Fruit fly (Drosophila melanogaster) whole organism, embryonic: Measurements from ENCODE around the gene svr.

Source experiments
- CG10267 ChIP-seq: fragments of 200-800 bp; sonication (Bioruptor generic); optimal IDR thresholded peaks from 2 replicates; lab custom pipeline; 2018; ENCODE audit warnings: missing biosample characterization, mild to moderate bottlenecking, missing genetic modification characterization, moderate library complexity
- CG10979 ChIP-seq: fragments of 200-800 bp; sonication (Bioruptor generic); optimal IDR thresholded peaks from 2 replicates; lab custom pipeline; 2018; ENCODE audit warnings: missing biosample characterization, mild to moderate bottlenecking, missing genetic modification characterization, moderate library complexity
- CG12155 ChIP-seq: fragments of 200-800 bp; sonication (Bioruptor generic); optimal IDR thresholded peaks from 3 replicates; lab custom pipeline; 2016; ENCODE audit warnings: missing biosample characterization, missing genetic modification characterization
- CG12391 ChIP-seq: fragments of 200-800 bp; sonication (Bioruptor generic); optimal IDR thresholded peaks from 3 replicates; lab custom pipeline; 2018; ENCODE audit warnings: missing biosample characterization, mild to moderate bottlenecking, missing genetic modification characterization, moderate library complexity
- CG13894 ChIP-seq: fragments of 200-800 bp; sonication (Bioruptor generic); optimal IDR thresholded peaks from 3 replicates; lab custom pipeline; 2018; ENCODE audit warnings: missing biosample characterization, mild to moderate bottlenecking, missing genetic modification characterization, moderate library complexity
- CG15269 ChIP-seq: fragments of 200-800 bp; sonication (Bioruptor generic); optimal IDR thresholded peaks from 2 replicates; lab custom pipeline; 2018; ENCODE audit warnings: missing biosample characterization, mild to moderate bottlenecking, missing genetic modification characterization, moderate library complexity
- CG16863 ChIP-seq: fragments of 200-800 bp; sonication (Bioruptor generic); optimal IDR thresholded peaks from 3 replicates; lab custom pipeline; 2016; ENCODE audit warnings: missing biosample characterization, missing genetic modification characterization
- CG18619 ChIP-seq: fragments of 200-800 bp; sonication (Bioruptor generic); optimal IDR thresholded peaks from 3 replicates; lab custom pipeline; 2017; ENCODE audit warnings: missing biosample characterization, mild to moderate bottlenecking, missing genetic modification characterization
- CG2116 ChIP-seq: fragments of 200-800 bp; sonication (Bioruptor generic); optimal IDR thresholded peaks from 3 replicates; lab custom pipeline; 2018; ENCODE audit warnings: missing biosample characterization, mild to moderate bottlenecking, missing genetic modification characterization
- CG2129 ChIP-seq: fragments of 200-800 bp; sonication (Bioruptor generic); IDR thresholded peaks from 2 replicates; pipeline ENCODE4 v1.3.6; 2022; ENCODE audit warnings: missing biosample characterization, missing genetic modification characterization; ENCODE audit not compliant: partially characterized antibody
- CG2678 ChIP-seq: fragments of 200-800 bp; sonication (Bioruptor generic); optimal IDR thresholded peaks from 3 replicates; lab custom pipeline; 2019; ENCODE audit warnings: missing biosample characterization, mild to moderate bottlenecking, missing genetic modification characterization, moderate library complexity
- CG30020 ChIP-seq: fragments of 200-800 bp; optimal IDR thresholded peaks from 2 replicates; lab custom pipeline; 2019; ENCODE audit warnings: missing biosample characterization, mild to moderate bottlenecking, missing genetic modification characterization, moderate library complexity
- CG33557 ChIP-seq: fragments of 200-800 bp; sonication (Bioruptor generic); optimal IDR thresholded peaks from 2 replicates; lab custom pipeline; 2019; ENCODE audit warnings: missing biosample characterization, mild to moderate bottlenecking, missing genetic modification characterization, moderate library complexity
- CG3995 ChIP-seq: fragments of 200-800 bp; sonication (Bioruptor generic); optimal IDR thresholded peaks from 3 replicates; lab custom pipeline; 2016; ENCODE audit warnings: missing biosample characterization, missing genetic modification characterization
- CG42726 ChIP-seq: fragments of 200-800 bp; sonication (Bioruptor generic); IDR thresholded peaks from 2 replicates; pipeline ENCODE4 v1.3.6; 2022; ENCODE audit warnings: missing biosample characterization, missing genetic modification characterization; ENCODE audit not compliant: partially characterized antibody
- CG5953 ChIP-seq: fragments of 200-800 bp; sonication (Bioruptor generic); IDR thresholded peaks from 2 replicates; pipeline ENCODE4 v1.3.6; 2022; ENCODE audit warnings: missing biosample characterization, missing genetic modification characterization
- CG6813 ChIP-seq: fragments of 200-800 bp; sonication (Bioruptor generic); optimal IDR thresholded peaks from 2 replicates; lab custom pipeline; 2017; ENCODE audit warnings: missing biosample characterization, missing genetic modification characterization, mild to moderate bottlenecking, moderate library complexity, missing genetic modification reagents
- CG7745 ChIP-seq: fragments of 200-800 bp; sonication (Bioruptor generic); optimal IDR thresholded peaks from 2 replicates; lab custom pipeline; 2018; ENCODE audit warnings: missing biosample characterization, mild to moderate bottlenecking, missing genetic modification characterization, moderate library complexity
- CG7786 ChIP-seq: fragments of 200-800 bp; sonication (Bioruptor generic); optimal IDR thresholded peaks from 2 replicates; lab custom pipeline; 2016; ENCODE audit warnings: missing biosample characterization, missing genetic modification characterization
- CG8281 ChIP-seq: fragments of 200-800 bp; sonication (Bioruptor generic); optimal IDR thresholded peaks from 2 replicates; lab custom pipeline; 2018; ENCODE audit warnings: missing biosample characterization, mild to moderate bottlenecking, missing genetic modification characterization, moderate library complexity
- CG8944 ChIP-seq: fragments of 200-800 bp; sonication (Bioruptor generic); optimal IDR thresholded peaks from 3 replicates; lab custom pipeline; 2016; ENCODE audit warnings: missing biosample characterization, missing genetic modification characterization
- CG9876 ChIP-seq: fragments of 200-800 bp; sonication (Bioruptor generic); optimal IDR thresholded peaks from 2 replicates; lab custom pipeline; 2016; ENCODE audit warnings: missing biosample characterization, missing genetic modification characterization
- CHES-1-like ChIP-seq: fragments of 200-800 bp; sonication (Bioruptor generic); optimal IDR thresholded peaks from 2 replicates; lab custom pipeline; 2016; ENCODE audit warnings: missing biosample characterization, missing genetic modification characterization
- CkIIα-i1 ChIP-seq: fragments of 200-800 bp; sonication (Bioruptor generic); IDR thresholded peaks from 2 replicates; pipeline ENCODE4 v1.3.6; 2022; ENCODE audit warnings: missing biosample characterization, missing genetic modification characterization
- D19A ChIP-seq: fragments of 200-800 bp; optimal IDR thresholded peaks from 3 replicates; lab custom pipeline; 2019; ENCODE audit warnings: missing biosample characterization, mild to moderate bottlenecking, missing genetic modification characterization, moderate library complexity
- Eip74EF ChIP-seq, 2 experiments: fragments of 200-800 bp in 1 of 2; fragments of >200 bp in 1 of 2; sonication (Bioruptor generic) in 1 of 2; optimal IDR thresholded peaks; 2 replicates each; lab custom pipeline; 2017 to 2019; ENCODE audit warnings: missing biosample characterization in 2 of 2, missing genetic modification characterization in 2 of 2, mild to moderate bottlenecking in 1 of 2, moderate library complexity in 1 of 2
- H15 ChIP-seq: fragments of 200-800 bp; sonication (Bioruptor generic); IDR thresholded peaks from 3 replicates; pipeline ENCODE4 v1.3.6; 2022; ENCODE audit warnings: missing biosample characterization, missing genetic modification characterization
- HmgZ ChIP-seq: fragments of 200-800 bp; sonication (Bioruptor generic); optimal IDR thresholded peaks from 2 replicates; lab custom pipeline; 2018; ENCODE audit warnings: missing biosample characterization, mild to moderate bottlenecking, missing genetic modification characterization
- Kr ChIP-seq: fragments of 200-800 bp; sonication (Bioruptor generic); optimal IDR thresholded peaks from 2 replicates; lab custom pipeline; 2017; ENCODE audit warnings: missing biosample characterization, mild to moderate bottlenecking, missing genetic modification characterization
- MESR4 ChIP-seq: fragments of 200-800 bp; sonication (Bioruptor generic); optimal IDR thresholded peaks from 2 replicates; lab custom pipeline; 2018; ENCODE audit warnings: missing biosample characterization, mild to moderate bottlenecking, missing genetic modification characterization, moderate library complexity
- Mad ChIP-seq: fragments of 200-800 bp; sonication (Bioruptor generic); optimal IDR thresholded peaks from 2 replicates; lab custom pipeline; 2016; ENCODE audit warnings: missing biosample characterization, missing genetic modification characterization
- NC2β ChIP-seq: fragments of 200-800 bp; sonication (Bioruptor generic); optimal IDR thresholded peaks from 2 replicates; lab custom pipeline; 2016; ENCODE audit warnings: missing biosample characterization, missing genetic modification characterization
- NK7.1 ChIP-seq: fragments of 200-800 bp; sonication (Bioruptor generic); optimal IDR thresholded peaks from 3 replicates; lab custom pipeline; 2016; ENCODE audit warnings: missing biosample characterization, missing genetic modification characterization
- Spps ChIP-seq: fragments of 200-800 bp; sonication (Bioruptor generic); optimal IDR thresholded peaks from 2 replicates; lab custom pipeline; 2018; ENCODE audit warnings: missing biosample characterization, mild to moderate bottlenecking, missing genetic modification characterization
- Xrp1 ChIP-seq: fragments of 200-800 bp; sonication (Bioruptor generic); IDR thresholded peaks from 2 replicates; pipeline ENCODE4 v1.3.6; 2022; ENCODE audit warnings: missing biosample characterization, missing genetic modification characterization
- YL-1 ChIP-seq: fragments of 200-800 bp; sonication (Bioruptor generic); optimal IDR thresholded peaks from 3 replicates; lab custom pipeline; 2017; ENCODE audit warnings: missing biosample characterization, mild to moderate bottlenecking, missing genetic modification characterization
- aop ChIP-seq: fragments of 200-800 bp; sonication (Bioruptor generic); IDR thresholded peaks from 2 replicates; pipeline ENCODE4 v1.3.6; 2022; ENCODE audit warnings: missing biosample characterization, missing genetic modification characterization
- chm ChIP-seq: fragments of 200-800 bp; sonication (Bioruptor generic); IDR thresholded peaks from 2 replicates; pipeline ENCODE4 v1.3.6; 2022; ENCODE audit warnings: missing biosample characterization, missing genetic modification characterization
- chn ChIP-seq: fragments of 200-800 bp; sonication (Bioruptor generic); optimal IDR thresholded peaks from 2 replicates; lab custom pipeline; 2016; ENCODE audit warnings: missing biosample characterization, missing genetic modification characterization
- dpn ChIP-seq, 2 experiments: fragments of 200-800 bp; sonication (Bioruptor generic); optimal IDR thresholded peaks; 3 replicates each; lab custom pipeline; 2016; ENCODE audit warnings: missing biosample characterization in 2 of 2, missing genetic modification characterization in 2 of 2
- fd96Cb ChIP-seq: fragments of 200-800 bp; sonication (Bioruptor generic); optimal IDR thresholded peaks from 2 replicates; lab custom pipeline; 2018; ENCODE audit warnings: missing biosample characterization, mild to moderate bottlenecking, missing genetic modification characterization, moderate library complexity
- gcm ChIP-seq: fragments of 200-800 bp; sonication (Bioruptor generic); optimal IDR thresholded peaks from 2 replicates; lab custom pipeline; 2019; ENCODE audit warnings: missing biosample characterization, mild to moderate bottlenecking, missing genetic modification characterization, moderate library complexity
- hkb ChIP-seq, 2 experiments: fragments of 200-800 bp in 1 of 2; fragments of >200 bp in 1 of 2; sonication (Bioruptor generic) in 1 of 2; IDR thresholded peaks in 1 of 2; optimal IDR thresholded peaks in 1 of 2; 2 replicates each; pipeline versions ENCODE4 v1.3.6 to Lab custom; 2017 to 2022; ENCODE audit warnings: missing biosample characterization in 1 of 2, missing genetic modification characterization in 1 of 2
- kah ChIP-seq: fragments of 200-800 bp; sonication (Bioruptor generic); optimal IDR thresholded peaks from 2 replicates; lab custom pipeline; 2018; ENCODE audit warnings: missing biosample characterization, mild to moderate bottlenecking, missing genetic modification characterization
- lab ChIP-seq: fragments of 200-800 bp; sonication (Bioruptor generic); optimal IDR thresholded peaks from 3 replicates; lab custom pipeline; 2017; ENCODE audit warnings: missing biosample characterization, missing genetic modification characterization, mild to moderate bottlenecking, moderate library complexity, missing genetic modification reagents
- mam ChIP-seq: fragments of 200-800 bp; sonication (Bioruptor generic); optimal IDR thresholded peaks from 3 replicates; lab custom pipeline; 2016; ENCODE audit warnings: missing biosample characterization, missing genetic modification characterization
- rib ChIP-seq: fragments of 200-800 bp; sonication (Bioruptor generic); IDR thresholded peaks from 2 replicates; pipeline ENCODE4 v1.3.6; 2022; ENCODE audit warnings: missing biosample characterization, missing genetic modification characterization
- sr ChIP-seq: fragments of 200-800 bp; sonication (Bioruptor generic); IDR thresholded peaks from 3 replicates; pipeline ENCODE4 v1.3.6; 2022; ENCODE audit warnings: missing biosample characterization, missing genetic modification characterization
- stc ChIP-seq: fragments of 200-800 bp; sonication (Bioruptor generic); IDR thresholded peaks from 2 replicates; pipeline ENCODE4 v1.3.6; 2022; ENCODE audit warnings: missing biosample characterization, missing genetic modification characterization
- tio ChIP-seq: fragments of 200-800 bp; sonication (Bioruptor generic); optimal IDR thresholded peaks from 2 replicates; lab custom pipeline; 2017; ENCODE audit warnings: missing biosample characterization, missing genetic modification characterization, inconsistent platforms
- zf30C ChIP-seq: fragments of 200-800 bp; sonication (Bioruptor generic); optimal IDR thresholded peaks from 3 replicates; lab custom pipeline; 2018; ENCODE audit warnings: missing biosample characterization, mild to moderate bottlenecking, missing genetic modification characterization

Gene svr

dm6 chrX:457803-458202, 38.4 kb upstream of the svr start (continued):
- TF ChIP-seq NK7.1 (GFP tag; lab: Kevin White, UChicago) (no peak), chm (GFP tag; lab: Robert Waterston, UW) (no peak), Kr (no peak), CG42726 (GFP tag; lab: Robert Waterston, UW) (no peak), Eip74EF (GFP tag; optimal IDR thresholded peaks at IDR 0.05; lab: Kevin White, UChicago) (no peak), CG8944 (no peak), D19A (peak; percentile 77), aop (GFP tag; lab: Robert Waterston, UW) (no peak), CG7786 (GFP tag; lab: Kevin White, UChicago) (no peak), Spps (tag; lab: Kevin White, UChicago) (peak; percentile 19), rib (GFP tag; lab: Robert Waterston, UW) (no peak), CG12391 (tag; lab: Kevin White, UChicago) (peak; percentile 50), CG7745 (tag; lab: Kevin White, UChicago) (no peak), NC2β (GFP tag; lab: Kevin White, UChicago) (no peak), dpn (GFP tag; optimal IDR thresholded peaks at IDR 0.05; lab: Kevin White, UChicago) (no peak), CG2116 (GFP tag; lab: Kevin White, UChicago) (no peak), CG6813 (GFP tag; lab: Kevin White, UChicago) (peak; percentile 7), CkIIα-i1 (no peak), chn (GFP tag; lab: Kevin White, UChicago) (no peak), CG3995 (GFP tag; lab: Kevin White, UChicago) (no peak), MESR4 (GFP tag; lab: Kevin White, UChicago) (no peak), gcm (GFP tag; lab: Kevin White, UChicago) (peak; percentile 34), CG12155 (GFP tag; lab: Kevin White, UChicago) (no peak), CG13894 (no peak), CG15269 (tag; lab: Kevin White, UChicago) (no peak), CHES-1-like (no peak), CG30020 (tag; lab: Kevin White, UChicago) (no peak), fd96Cb (tag; lab: Kevin White, UChicago) (peak; percentile 35), sr (GFP tag; lab: Robert Waterston, UW) (no peak), CG33557 (GFP tag; lab: Kevin White, UChicago) (peak; percentile 76), CG2129 (GFP tag; lab: Robert Waterston, UW) (no peak), CG18619 (no peak), CG5953 (GFP tag; lab: Robert Waterston, UW) (no peak), stc (GFP tag; lab: Robert Waterston, UW) (no peak), YL-1 (GFP tag; lab: Kevin White, UChicago) (no peak), zf30C (GFP tag; lab: Kevin White, UChicago) (peak; percentile 93), CG10267 (tag; lab: Kevin White, UChicago) (peak; percentile 68), Mad (GFP tag; lab: Kevin White, UChicago) (no peak), mam (GFP tag; lab: Kevin White, UChicago) (no peak), CG2678 (tag; lab: Kevin White, UChicago) (no peak), HmgZ (tag; lab: Kevin White, UChicago) (no peak), CG16863 (GFP tag; lab: Kevin White, UChicago) (no peak), kah (GFP tag; lab: Kevin White, UChicago) (no peak), CG10979 (tag; lab: Kevin White, UChicago) (peak; percentile 77), hkb (optimal IDR thresholded peaks at IDR 0.05; lab: Kevin White, UChicago) (no peak), hkb (GFP tag; IDR thresholded peaks at IDR 0.05; lab: Robert Waterston, UW) (no peak), Xrp1 (GFP tag; lab: Robert Waterston, UW) (peak; percentile 75), lab (GFP tag; lab: Kevin White, UChicago) (no peak), H15 (GFP tag; lab: Robert Waterston, UW) (no peak), tio (peak; percentile 30), CG8281 (tag; lab: Kevin White, UChicago) (no peak), CG9876 (GFP tag; lab: Kevin White, UChicago) (no peak)
